Fruit fly (Drosophila melanogaster) whole organism, embryonic: Measurements from ENCODE around the gene eIF4E5.

Experiments used
- Adf1 ChIP-seq: fragments of 200-800 bp; sonication (Bioruptor generic); IDR thresholded peaks from 2 replicates; pipeline ENCODE4 v1.3.6; 2022; ENCODE audit warnings: missing biosample characterization, missing genetic modification characterization
- B-H1 ChIP-seq: fragments of 200-800 bp; sonication (Bioruptor generic); IDR thresholded peaks from 3 replicates; pipeline ENCODE4 v1.3.6; 2022; ENCODE audit warnings: missing biosample characterization, missing genetic modification characterization
- B-H2 ChIP-seq: fragments of 200-800 bp; sonication (Bioruptor generic); optimal IDR thresholded peaks from 2 replicates; lab custom pipeline; 2018; ENCODE audit warnings: missing biosample characterization, mild to moderate bottlenecking, missing genetic modification characterization
- CG11093 ChIP-seq: fragments of 200-800 bp; sonication (Bioruptor generic); IDR thresholded peaks from 3 replicates; pipeline ENCODE4 v1.3.6; 2022; ENCODE audit warnings: missing biosample characterization, missing genetic modification characterization
- CG11504 ChIP-seq: fragments of 200-800 bp; sonication (Bioruptor generic); optimal IDR thresholded peaks from 3 replicates; lab custom pipeline; 2019; ENCODE audit warnings: missing biosample characterization, mild to moderate bottlenecking, missing genetic modification characterization, moderate library complexity
- CG13894 ChIP-seq: fragments of 200-800 bp; sonication (Bioruptor generic); optimal IDR thresholded peaks from 3 replicates; lab custom pipeline; 2018; ENCODE audit warnings: missing biosample characterization, mild to moderate bottlenecking, missing genetic modification characterization, moderate library complexity
- CG14441 ChIP-seq: fragments of 200-800 bp; sonication (Bioruptor generic); IDR thresholded peaks from 2 replicates; pipeline ENCODE4 v1.3.6; 2022; ENCODE audit warnings: missing biosample characterization, missing genetic modification characterization
- CG16779 ChIP-seq: fragments of 200-800 bp; sonication (Bioruptor generic); IDR thresholded peaks from 2 replicates; pipeline ENCODE4 v1.3.6; 2022; ENCODE audit warnings: missing biosample characterization, missing genetic modification characterization
- CG1832 ChIP-seq: fragments of 200-800 bp; sonication (Bioruptor generic); optimal IDR thresholded peaks from 2 replicates; lab custom pipeline; 2017; ENCODE audit warnings: missing biosample characterization, mild to moderate bottlenecking, missing genetic modification characterization, inconsistent platforms
- CG32767 ChIP-seq: fragments of 200-800 bp; sonication (Bioruptor generic); IDR thresholded peaks from 2 replicates; pipeline ENCODE4 v1.3.6; 2022; ENCODE audit warnings: missing biosample characterization, missing genetic modification characterization
- CG3838 ChIP-seq: fragments of 200-800 bp; sonication (Bioruptor generic); optimal IDR thresholded peaks from 3 replicates; lab custom pipeline; 2016; ENCODE audit warnings: missing biosample characterization, missing genetic modification characterization
- CG42726 ChIP-seq: fragments of 200-800 bp; sonication (Bioruptor generic); IDR thresholded peaks from 2 replicates; pipeline ENCODE4 v1.3.6; 2022; ENCODE audit warnings: missing biosample characterization, missing genetic modification characterization; ENCODE audit not compliant: partially characterized antibody
- CG5953 ChIP-seq: fragments of 200-800 bp; sonication (Bioruptor generic); IDR thresholded peaks from 2 replicates; pipeline ENCODE4 v1.3.6; 2022; ENCODE audit warnings: missing biosample characterization, missing genetic modification characterization
- CG6254 ChIP-seq: fragments of 200-800 bp; sonication (Bioruptor generic); optimal IDR thresholded peaks from 3 replicates; lab custom pipeline; 2017; ENCODE audit warnings: mild to moderate bottlenecking, missing biosample characterization, missing genetic modification reagents, missing genetic modification characterization
- CG6813 ChIP-seq: fragments of 200-800 bp; sonication (Bioruptor generic); optimal IDR thresholded peaks from 2 replicates; lab custom pipeline; 2017; ENCODE audit warnings: missing biosample characterization, missing genetic modification characterization, mild to moderate bottlenecking, moderate library complexity, missing genetic modification reagents
- CG8478 ChIP-seq: fragments of >200 bp; optimal IDR thresholded peaks from 2 replicates; lab custom pipeline; 2018
- CG8924 ChIP-seq: fragments of 200-800 bp; optimal IDR thresholded peaks from 3 replicates; lab custom pipeline; 2019; ENCODE audit warnings: missing biosample characterization, mild to moderate bottlenecking, missing genetic modification characterization, moderate library complexity
- CG9437 ChIP-seq: fragments of 200-800 bp; sonication (Bioruptor generic); optimal IDR thresholded peaks from 2 replicates; lab custom pipeline; 2018; ENCODE audit warnings: missing biosample characterization, mild to moderate bottlenecking, missing genetic modification characterization
- Deaf1 ChIP-seq: fragments of 200-800 bp; optimal IDR thresholded peaks from 3 replicates; lab custom pipeline; 2019; ENCODE audit warnings: missing biosample characterization, mild to moderate bottlenecking, missing genetic modification characterization, moderate library complexity
- Dp ChIP-seq: fragments of 200-800 bp; sonication (Bioruptor generic); optimal IDR thresholded peaks from 2 replicates; lab custom pipeline; 2018; ENCODE audit warnings: missing biosample characterization, mild to moderate bottlenecking, missing genetic modification characterization, moderate library complexity
- Drgx ChIP-seq: fragments of 200-800 bp; sonication (Bioruptor generic); IDR thresholded peaks from 2 replicates; pipeline ENCODE4 v1.3.6; 2022; ENCODE audit warnings: missing biosample characterization, missing genetic modification characterization
- E2f1 ChIP-seq: fragments of 200-800 bp; sonication (Bioruptor generic); IDR thresholded peaks from 2 replicates; pipeline ENCODE4 v1.3.6; 2022; ENCODE audit warnings: missing biosample characterization, missing genetic modification characterization
- ERR ChIP-seq: fragments of 200-800 bp; sonication (Bioruptor generic); optimal IDR thresholded peaks from 2 replicates; lab custom pipeline; 2016; ENCODE audit warnings: missing biosample characterization, missing genetic modification characterization
- Jarid2 ChIP-seq: fragments of 200-800 bp; sonication (Bioruptor generic); optimal IDR thresholded peaks from 3 replicates; lab custom pipeline; 2017; ENCODE audit warnings: mild to moderate bottlenecking, missing biosample characterization, missing genetic modification reagents, missing genetic modification characterization
- Mes4 ChIP-seq: fragments of 200-800 bp; sonication (Bioruptor generic); optimal IDR thresholded peaks from 2 replicates; lab custom pipeline; 2016; ENCODE audit warnings: missing biosample characterization, missing genetic modification characterization
- Neu2 ChIP-seq: fragments of 200-800 bp; sonication (Bioruptor generic); optimal IDR thresholded peaks from 3 replicates; lab custom pipeline; 2016; ENCODE audit warnings: missing biosample characterization, missing genetic modification characterization, borderline replicate concordance
- Oli ChIP-seq: fragments of 200-800 bp; sonication (Bioruptor generic); optimal IDR thresholded peaks from 2 replicates; lab custom pipeline; 2018; ENCODE audit warnings: missing biosample characterization, mild to moderate bottlenecking, missing genetic modification characterization, moderate library complexity
- Rfx ChIP-seq: fragments of 200-800 bp; sonication (Bioruptor generic); IDR thresholded peaks from 2 replicates; pipeline ENCODE4 v1.3.6; 2022; ENCODE audit warnings: missing biosample characterization, missing genetic modification characterization
- Ssrp ChIP-seq: fragments of 200-800 bp; sonication (Bioruptor generic); optimal IDR thresholded peaks from 2 replicates; lab custom pipeline; 2018; ENCODE audit warnings: missing biosample characterization, mild to moderate bottlenecking, missing genetic modification characterization, moderate library complexity
- chinmo ChIP-seq: fragments of 200-800 bp; sonication (Bioruptor generic); IDR thresholded peaks from 4 replicates; pipeline ENCODE4 v1.3.6; 2022; ENCODE audit warnings: missing biosample characterization, missing genetic modification characterization; ENCODE audit not compliant: partially characterized antibody
- cwo ChIP-seq: fragments of 200-800 bp; sonication (Bioruptor generic); optimal IDR thresholded peaks from 3 replicates; lab custom pipeline; 2017; ENCODE audit warnings: missing biosample characterization, missing genetic modification characterization, mild to moderate bottlenecking, moderate library complexity, missing genetic modification reagents
- emc ChIP-seq: fragments of 200-800 bp; sonication (Bioruptor generic); optimal IDR thresholded peaks from 2 replicates; lab custom pipeline; 2016; ENCODE audit warnings: missing biosample characterization, missing genetic modification characterization
- eve ChIP-seq, 2 experiments: fragments of >200 bp; optimal IDR thresholded peaks; 2 replicates each; lab custom pipeline; 2017; ENCODE audit warnings: missing biosample characterization in 2 of 2, missing genetic modification characterization in 2 of 2
- grn ChIP-seq: fragments of 200-800 bp; sonication (Bioruptor generic); optimal IDR thresholded peaks from 3 replicates; lab custom pipeline; 2017; ENCODE audit warnings: missing biosample characterization, missing genetic modification characterization
- hb ChIP-seq: fragments of 200-800 bp; sonication (Bioruptor generic); IDR thresholded peaks from 3 replicates; pipeline ENCODE4 v1.3.6; 2022; ENCODE audit warnings: missing biosample characterization, missing genetic modification characterization; ENCODE audit not compliant: partially characterized antibody
- insv ChIP-seq, 2 experiments: fragments of 200-800 bp; sonication (Bioruptor generic); optimal IDR thresholded peaks; 3 replicates each; lab custom pipeline; 2016 to 2018; ENCODE audit warnings: missing biosample characterization in 2 of 2, missing genetic modification characterization in 2 of 2
- nerfin-1 ChIP-seq: fragments of 200-800 bp; sonication (Bioruptor generic); optimal IDR thresholded peaks from 3 replicates; lab custom pipeline; 2019; ENCODE audit warnings: missing biosample characterization, mild to moderate bottlenecking, missing genetic modification characterization, moderate library complexity
- nmo ChIP-seq: fragments of 200-800 bp; sonication (Bioruptor generic); optimal IDR thresholded peaks from 2 replicates; lab custom pipeline; 2018; ENCODE audit warnings: missing biosample characterization, mild to moderate bottlenecking, missing genetic modification characterization, moderate library complexity
- odd ChIP-seq: fragments of 200-800 bp; sonication (Bioruptor generic); optimal IDR thresholded peaks from 2 replicates; lab custom pipeline; 2017; ENCODE audit warnings: missing biosample characterization, mild to moderate bottlenecking, missing genetic modification characterization
- phol ChIP-seq: fragments of 200-800 bp; sonication (Bioruptor generic); optimal IDR thresholded peaks from 3 replicates; lab custom pipeline; 2018; ENCODE audit warnings: missing biosample characterization, mild to moderate bottlenecking, missing genetic modification characterization, moderate library complexity
- rib ChIP-seq: fragments of 200-800 bp; sonication (Bioruptor generic); IDR thresholded peaks from 2 replicates; pipeline ENCODE4 v1.3.6; 2022; ENCODE audit warnings: missing biosample characterization, missing genetic modification characterization
- schlank ChIP-seq: fragments of 200-800 bp; sonication (Bioruptor generic); optimal IDR thresholded peaks from 2 replicates; lab custom pipeline; 2018; ENCODE audit warnings: missing biosample characterization, mild to moderate bottlenecking, missing genetic modification characterization
- scrt ChIP-seq: fragments of 200-800 bp; sonication (Bioruptor generic); optimal IDR thresholded peaks from 2 replicates; lab custom pipeline; 2018; ENCODE audit warnings: missing biosample characterization, mild to moderate bottlenecking, missing genetic modification characterization, moderate library complexity
- sd ChIP-seq: fragments of 200-800 bp; sonication (Bioruptor generic); optimal IDR thresholded peaks from 3 replicates; lab custom pipeline; 2018; ENCODE audit warnings: missing biosample characterization, mild to moderate bottlenecking, missing genetic modification characterization, moderate library complexity
- sim ChIP-seq: fragments of 200-800 bp; sonication (Bioruptor generic); IDR thresholded peaks from 2 replicates; pipeline ENCODE4 v1.3.6; 2022; ENCODE audit warnings: missing biosample characterization, missing genetic modification characterization
- stc ChIP-seq: fragments of 200-800 bp; sonication (Bioruptor generic); IDR thresholded peaks from 2 replicates; pipeline ENCODE4 v1.3.6; 2022; ENCODE audit warnings: missing biosample characterization, missing genetic modification characterization
- vnd ChIP-seq: fragments of 200-800 bp; sonication (Bioruptor generic); IDR thresholded peaks from 3 replicates; pipeline ENCODE4 v1.3.6; 2022; ENCODE audit warnings: missing biosample characterization, missing genetic modification characterization; ENCODE audit not compliant: partially characterized antibody

The eIF4E5 gene

DNA sequence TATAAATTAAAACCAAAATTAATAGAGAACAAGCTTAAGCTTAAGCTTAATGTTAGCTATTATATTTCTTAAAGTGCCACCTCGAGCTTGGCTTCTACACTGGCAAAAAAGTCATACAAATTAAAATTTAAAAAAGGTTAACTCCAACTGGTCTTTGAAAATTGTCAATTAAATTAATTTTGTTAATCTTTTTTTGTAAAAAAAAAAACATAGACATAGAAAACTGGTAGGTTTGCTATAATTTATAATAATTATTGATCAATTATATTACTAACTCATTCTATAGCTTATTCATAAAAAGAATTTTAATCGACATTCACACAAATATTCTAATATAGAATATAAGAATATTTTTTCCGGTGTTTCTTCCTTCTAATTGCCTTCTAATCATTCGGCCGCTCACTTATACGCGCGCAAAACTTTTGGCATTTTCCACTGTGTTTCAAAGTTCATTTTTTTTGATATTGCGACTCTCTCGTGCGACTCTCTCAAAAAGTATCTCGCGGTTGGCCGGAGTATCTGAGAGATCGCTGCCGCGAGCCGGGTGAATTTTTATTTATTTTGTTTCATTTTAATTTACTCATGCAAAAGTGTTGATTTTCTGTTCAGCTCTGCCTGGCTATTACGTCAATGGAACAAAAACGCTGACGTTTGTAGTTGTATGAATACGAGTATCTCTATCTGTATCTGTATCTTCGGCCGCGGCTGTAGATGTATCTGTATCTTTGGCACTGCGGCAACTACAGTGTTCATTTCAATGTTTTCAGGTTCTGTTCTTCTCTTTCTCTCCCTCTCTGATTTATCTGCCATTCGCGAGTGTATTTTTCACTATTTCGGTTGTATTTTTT, 38.7 kb upstream of the eIF4E5 start (continued):
- TF ChIP-seq CG8924 (tag; lab: Kevin White, UChicago) (peak; percentile 79), Ssrp (tag; lab: Kevin White, UChicago) (peak; percentile 87), B-H2 (GFP tag; lab: Kevin White, UChicago) (peak; percentile 56), nerfin-1 (peak; percentile 64), CG11504 (peak; percentile 90), scrt (GFP tag; lab: Kevin White, UChicago) (peak; percentile 70), Jarid2 (GFP tag; lab: Kevin White, UChicago) (peak; percentile 7), CG14441 (GFP tag; lab: Robert Waterston, UW) (peak; percentile 64), CG8478 (no peak), Neu2 (GFP tag; lab: Kevin White, UChicago) (no peak), CG16779 (GFP tag; lab: Robert Waterston, UW) (no peak), CG3838 (GFP tag; lab: Kevin White, UChicago) (peak; percentile 12), insv (GFP tag; optimal IDR thresholded peaks at IDR 0.05; lab: Kevin White, UChicago) (peak in 1 of 2 experiments; percentile 10), CG5953 (GFP tag; lab: Robert Waterston, UW) (peak; percentile 45), CG1832 (GFP tag; lab: Kevin White, UChicago) (no peak), CG6254 (GFP tag; lab: Kevin White, UChicago) (peak; percentile 62), eve (GFP tag; optimal IDR thresholded peaks at IDR 0.05; lab: Kevin White, UChicago) (no peak), sim (GFP tag; lab: Robert Waterston, UW) (no peak), Deaf1 (tag; lab: Kevin White, UChicago) (peak; percentile 8), nmo (GFP tag; lab: Kevin White, UChicago) (peak; percentile 93), CG42726 (GFP tag; lab: Robert Waterston, UW) (no peak), ERR (no peak), emc (no peak), phol (tag; lab: Kevin White, UChicago) (peak; percentile 91), CG32767 (GFP tag; lab: Robert Waterston, UW) (peak; percentile 93), odd (GFP tag; lab: Kevin White, UChicago) (peak; percentile 84), hb (GFP tag; lab: Robert Waterston, UW) (no peak), rib (peak; percentile 59; the same call in 1 of the 2 replicates), Rfx (GFP tag; lab: Robert Waterston, UW) (peak; percentile 77), schlank (tag; lab: Kevin White, UChicago) (no peak), E2f1 (GFP tag; lab: Robert Waterston, UW) (peak; percentile 71), Oli (tag; lab: Kevin White, UChicago) (peak; percentile 92), CG13894 (peak; percentile 56), B-H1 (GFP tag; lab: Robert Waterston, UW) (peak; percentile 71), CG6813 (GFP tag; lab: Kevin White, UChicago) (peak; percentile 52), CG11093 (GFP tag; lab: Robert Waterston, UW) (peak; percentile 61; the same call in 2 of the 3 replicates), CG9437 (GFP tag; lab: Kevin White, UChicago) (peak; percentile 89)

DNA sequence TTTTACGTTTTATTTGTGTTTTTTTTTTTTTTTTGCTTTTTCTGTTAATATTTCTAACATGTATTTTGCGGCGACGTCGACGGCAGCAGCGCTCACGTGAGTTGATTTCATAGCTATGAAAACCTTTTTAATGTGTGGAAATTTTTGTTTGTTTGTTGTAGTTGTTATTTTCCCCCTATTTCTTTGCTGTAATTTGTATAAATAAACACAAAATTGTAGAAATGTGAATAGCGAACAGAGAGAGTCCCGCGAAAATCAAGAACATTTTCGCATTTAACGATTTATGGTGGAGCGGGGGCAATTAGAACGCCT, 38.1 kb upstream of the eIF4E5 start:
- TF ChIP-seq Adf1 (GFP tag; lab: Robert Waterston, UW) (peak; percentile 81), stc (GFP tag; lab: Robert Waterston, UW) (0 out of 2 replicates have a peak, but pooled peaks have one; percentile 29), Mes4 (GFP tag; lab: Kevin White, UChicago) (no peak), cwo (GFP tag; lab: Kevin White, UChicago) (peak; percentile 85), Dp (GFP tag; lab: Kevin White, UChicago) (no peak), grn (GFP tag; lab: Kevin White, UChicago) (no peak), eve (GFP tag; optimal IDR thresholded peaks at IDR 0.05; lab: Kevin White, UChicago) (peak in 1 of 2 experiments; percentile 3), vnd (GFP tag; lab: Robert Waterston, UW) (no peak), sd (tag; lab: Kevin White, UChicago) (peak; percentile 5), Drgx (GFP tag; lab: Robert Waterston, UW) (peak; percentile 58; the same call in 1 of the 2 replicates), chinmo (GFP tag; lab: Robert Waterston, UW) (0 out of 4 replicates have a peak, but pooled peaks have one; percentile 5)
